Worm (Caenorhabditis elegans): ENCODE results near the gene F36H12.17.

DNA sequence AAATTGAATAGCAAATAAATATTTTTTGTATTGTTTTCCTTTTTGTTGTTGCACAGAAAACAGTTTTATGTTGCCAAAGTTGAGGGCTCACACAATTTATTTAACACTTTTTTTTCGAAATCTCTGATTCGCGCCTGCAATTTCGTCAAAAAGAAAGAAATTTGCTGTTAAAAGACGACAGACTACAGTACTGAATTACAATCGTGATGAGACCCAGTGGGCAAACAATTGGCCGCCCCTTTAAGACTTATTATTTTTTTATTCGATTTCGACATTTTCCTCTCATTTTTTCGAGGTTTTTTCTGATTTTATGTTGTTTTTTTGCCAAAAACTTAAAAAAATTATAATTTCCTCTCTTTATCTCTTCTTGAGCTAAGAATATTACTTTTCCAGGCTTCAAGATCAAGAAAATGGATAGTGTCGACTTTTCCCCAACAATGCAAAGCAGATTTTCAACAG, 3.5 kb downstream of the F36H12.17 start, which contains the start of gene slfl-4:
- TF ChIP-seq daf-16 (GFP tag; optimal IDR thresholded peaks at IDR 0.05) (no peak), daf-16 (tag; optimal IDR thresholded peaks at IDR 0.05) (no peak), unc-39 (tag; optimal IDR thresholded peaks at IDR 0.05) (no peak), aha-1 (tag) (no peak), jun-1 (tag; optimal IDR thresholded peaks at IDR 0.05) (no peak)

All from whole organism, L4 larva.